Worm (Caenorhabditis elegans) whole organism, L2 larva: Measurements from ENCODE around the gene srv-24.

Source experiments
- ceh-16 ChIP-seq: fragments of 150-350 bp; optimal IDR thresholded peaks from 2 replicates; lab custom pipeline; 2014; ENCODE audit warnings: missing biosample characterization, missing genetic modification characterization
- ceh-82 ChIP-seq: fragments of 150-350 bp; optimal IDR thresholded peaks from 2 replicates; lab custom pipeline; 2014; ENCODE audit warnings: missing biosample characterization, missing genetic modification characterization
- dmd-4 ChIP-seq: sonication (generic microtip); optimal IDR thresholded peaks from 2 replicates; lab custom pipeline; 2017; ENCODE audit warnings: missing biosample characterization, missing genetic modification characterization
- egl-27 ChIP-seq: sonication (generic microtip); optimal IDR thresholded peaks from 3 replicates; lab custom pipeline; 2017; ENCODE audit warnings: missing biosample characterization, missing genetic modification reagents, missing genetic modification characterization
- elt-3 ChIP-seq: sonication (generic microtip); optimal IDR thresholded peaks from 2 replicates; lab custom pipeline; 2017; ENCODE audit warnings: missing biosample characterization, missing genetic modification characterization
- lsy-2 ChIP-seq, 2 experiments: fragments of 150-350 bp in 1 of 2; sonication (generic microtip) in 1 of 2; optimal IDR thresholded peaks; 2 replicates each; lab custom pipeline; 2014 to 2017; ENCODE audit warnings: missing biosample characterization in 2 of 2, missing genetic modification characterization in 2 of 2
- nhr-11 ChIP-seq: fragments of 150-350 bp; optimal IDR thresholded peaks from 2 replicates; lab custom pipeline; 2014; ENCODE audit warnings: missing biosample characterization, missing genetic modification characterization
- sem-4 ChIP-seq: fragments of 150-350 bp; optimal IDR thresholded peaks from 2 replicates; lab custom pipeline; 2014; ENCODE audit warnings: missing biosample characterization, missing genetic modification reagents, missing genetic modification characterization
- skn-1 ChIP-seq: sonication (generic microtip); optimal IDR thresholded peaks from 2 replicates; lab custom pipeline; 2017; ENCODE audit warnings: missing biosample characterization, missing genetic modification characterization
- snpc-4 ChIP-seq: fragments of 150-350 bp; optimal IDR thresholded peaks from 2 replicates; lab custom pipeline; 2014; ENCODE audit warnings: missing biosample characterization, missing genetic modification characterization
- unc-39 ChIP-seq: fragments of 150-350 bp; optimal IDR thresholded peaks from 2 replicates; lab custom pipeline; 2014; ENCODE audit warnings: missing biosample characterization, missing genetic modification characterization

DNA sequence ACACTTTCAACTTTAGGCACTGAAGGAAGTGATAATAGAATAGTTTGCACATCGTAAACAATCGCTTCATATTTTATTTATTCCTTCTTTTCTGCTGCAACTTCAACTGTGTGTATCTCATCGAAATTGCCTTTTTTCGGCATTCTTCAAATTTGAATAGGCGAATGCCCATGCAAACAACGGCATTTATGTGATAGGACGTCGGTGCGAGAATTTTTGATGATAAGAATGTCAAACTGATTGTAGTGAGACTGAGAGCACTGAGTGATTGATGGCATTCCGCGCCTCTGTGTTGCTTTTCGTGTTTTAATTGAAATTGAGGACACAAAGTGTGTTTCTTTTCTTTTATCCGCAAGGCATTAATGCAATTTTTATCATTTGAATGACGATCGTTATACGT lies 40.1 kb upstream of the srv-24 start:
- TF ChIP-seq dmd-4 (tag; lab: Kevin White, UChicago) = no peak
- TF ChIP-seq ceh-82 (tag; lab: Kevin White, UChicago) = no peak
- no peak for TF ChIP-seq egl-27 (tag; lab: Kevin White, UChicago)
- TF ChIP-seq ceh-16 (tag; lab: Kevin White, UChicago) = no peak
- TF ChIP-seq elt-3 (tag; lab: Kevin White, UChicago) = no peak
- no peak for TF ChIP-seq skn-1 (tag; lab: Kevin White, UChicago)
- TF ChIP-seq lsy-2 (tag; optimal IDR thresholded peaks at IDR 0.05; lab: Kevin White, UChicago) = no peak
- no peak for TF ChIP-seq unc-39 (tag; lab: Kevin White, UChicago)
- TF ChIP-seq nhr-11 (tag; lab: Kevin White, UChicago) = no peak
- TF ChIP-seq sem-4 (tag; lab: Kevin White, UChicago) = no peak
- no peak for TF ChIP-seq snpc-4 (tag; lab: Kevin White, UChicago)
